Fruit fly (Drosophila melanogaster): ENCODE measurements around the gene CG13078.

The CG13078 gene

dm6 chr2L:19537779-19538456, 25.8 kb upstream of the CG13078 start, which contains the start of gene CG13082 (continued):
- TF ChIP-seq Nf-YA (GFP tag; IDR thresholded peaks at IDR 0.05) (no peak), ab (GFP tag; optimal IDR thresholded peaks at IDR 0.05) (no peak), CG13424 (tag; optimal IDR thresholded peaks at IDR 0.05) (peak; percentile 64), Bteb2 (GFP tag; optimal IDR thresholded peaks at IDR 0.05) (no peak), pzg (GFP tag; optimal IDR thresholded peaks at IDR 0.05) (no peak), ken (GFP tag; IDR thresholded peaks at IDR 0.05) (no peak), CG18262 (tag; optimal IDR thresholded peaks at IDR 0.05) (peak; percentile 81), psq (GFP tag; optimal IDR thresholded peaks at IDR 0.05) (no peak), jumu (GFP tag; optimal IDR thresholded peaks at IDR 0.05) (peak; percentile 2), gt (GFP tag; IDR thresholded peaks at IDR 0.05) (no peak), MESR4 (GFP tag; optimal IDR thresholded peaks at IDR 0.05) (no peak), CG9609 (GFP tag; optimal IDR thresholded peaks at IDR 0.05) (peak; percentile 9), CG4854 (GFP tag; optimal IDR thresholded peaks at IDR 0.05) (no peak), CG1832 (GFP tag; optimal IDR thresholded peaks at IDR 0.05) (no peak), chn (GFP tag; optimal IDR thresholded peaks at IDR 0.05) (peak; percentile 22), Awh (GFP tag; IDR thresholded peaks at IDR 0.05) (peak; percentile 27; the same call in 1 of the 2 replicates), CG17568 (GFP tag; optimal IDR thresholded peaks at IDR 0.05) (peak; percentile 5), BEAF-32 (GFP tag; optimal IDR thresholded peaks at IDR 0.05) (no peak), row (GFP tag; IDR thresholded peaks at IDR 0.05) (peak; percentile 61), CG30431 (GFP tag; optimal IDR thresholded peaks at IDR 0.05) (peak; percentile 27), CG6813 (GFP tag; optimal IDR thresholded peaks at IDR 0.05) (peak; percentile 3), Xrp1 (GFP tag; IDR thresholded peaks at IDR 0.05) (peak; percentile 81), jing (GFP tag; optimal IDR thresholded peaks at IDR 0.05) (no peak), CG10431 (GFP tag; optimal IDR thresholded peaks at IDR 0.05) (peak; percentile 70), CG10959 (GFP tag; IDR thresholded peaks at IDR 0.05) (0 out of 2 replicates have a peak, but pooled peaks have one; percentile 18), CG15269 (tag; optimal IDR thresholded peaks at IDR 0.05) (no peak), CG2202 (tag; optimal IDR thresholded peaks at IDR 0.05) (peak; percentile 58), CG3995 (GFP tag; optimal IDR thresholded peaks at IDR 0.05) (no peak), gro (GFP tag; optimal IDR thresholded peaks at IDR 0.05) (no peak), Jarid2 (GFP tag; optimal IDR thresholded peaks at IDR 0.05) (peak; percentile 20), Hmx (GFP tag; optimal IDR thresholded peaks at IDR 0.05) (peak; percentile 36), zen (tag; optimal IDR thresholded peaks at IDR 0.05) (peak; percentile 33), sens (GFP tag) (peak; percentile 93), sqz (GFP tag; optimal IDR thresholded peaks at IDR 0.05) (peak; percentile 18), Max (GFP tag; optimal IDR thresholded peaks at IDR 0.05) (peak; percentile 21), CG6791 (GFP tag; IDR thresholded peaks at IDR 0.05; ENCODE audit: partially characterized antibody) (no peak), Hsf (GFP tag; optimal IDR thresholded peaks at IDR 0.05) (peak; percentile 51), caup (GFP tag; optimal IDR thresholded peaks at IDR 0.05; ENCODE audit: severe bottlenecking) (no peak), CG6765 (GFP tag; optimal IDR thresholded peaks at IDR 0.05) (no peak), CG7786 (GFP tag; optimal IDR thresholded peaks at IDR 0.05) (no peak), Camta (GFP tag; optimal IDR thresholded peaks at IDR 0.05) (peak; percentile 50), fru (optimal IDR thresholded peaks at IDR 0.05) (no peak), lilli (GFP tag; optimal IDR thresholded peaks at IDR 0.05) (peak; percentile 29), CG6254 (GFP tag; optimal IDR thresholded peaks at IDR 0.05) (peak; percentile 76), Antp (GFP tag; optimal IDR thresholded peaks at IDR 0.05) (peak; percentile 16), bcd (GFP tag; optimal IDR thresholded peaks at IDR 0.05) (peak; percentile 39), Hr3 (GFP tag; optimal IDR thresholded peaks at IDR 0.05) (peak; percentile 26), odd (GFP tag; optimal IDR thresholded peaks at IDR 0.05) (no peak), zen2 (GFP tag; IDR thresholded peaks at IDR 0.05; ENCODE audit: partially characterized antibody) (no peak), trem (tag; optimal IDR thresholded peaks at IDR 0.05) (peak; percentile 56)
